Worm (Caenorhabditis elegans): ENCODE results near the gene rbm-39.
A peak's percentile ranks its signal among the peaks of the same experiment; 100 is the strongest.

Gene rbm-39

DNA sequence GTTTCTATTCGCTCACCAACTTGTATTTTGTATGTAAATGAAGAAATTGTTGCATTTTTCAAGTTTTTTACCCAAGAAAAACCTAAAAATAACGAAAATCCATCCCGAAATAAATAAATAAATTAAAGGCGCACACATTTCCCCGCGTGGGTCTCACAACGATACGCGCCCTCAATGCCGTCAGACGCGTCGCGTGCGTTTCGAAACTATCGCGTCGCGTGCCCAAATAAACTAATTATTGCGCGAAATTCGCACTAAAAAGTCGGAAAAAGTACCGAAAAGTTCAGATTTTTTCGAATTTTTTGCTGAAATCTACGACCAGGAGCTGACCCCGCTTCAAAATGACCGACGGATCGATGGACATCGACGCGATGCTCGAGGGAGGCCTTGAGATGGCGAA lies at the start of gene rbm-39:
Gene rbm-39 (plus strand): TSS at position 178 of the 400 bp plus-strand sequence.
- TF ChIP-seq fkh-2 (tag; optimal IDR thresholded peaks at IDR 0.05) (no peak), lin-39 (tag; optimal IDR thresholded peaks at IDR 0.05) (peak; percentile 95), lin-15B (tag; optimal IDR thresholded peaks at IDR 0.05) (peak; percentile 93), nhr-76 (tag; optimal IDR thresholded peaks at IDR 0.05) (no peak), nhr-67 (tag; optimal IDR thresholded peaks at IDR 0.05) (no peak), skn-1 (tag; optimal IDR thresholded peaks at IDR 0.05) (peak; percentile 87), eor-1 (tag; optimal IDR thresholded peaks at IDR 0.05) (no peak), nhr-43 (tag; optimal IDR thresholded peaks at IDR 0.05; ENCODE audit: poor library complexity, severe bottlenecking) (no peak), ceh-9 (tag; optimal IDR thresholded peaks at IDR 0.05) (no peak), egl-5 (tag; optimal IDR thresholded peaks at IDR 0.05) (peak; percentile 99), nhr-237 (tag; optimal IDR thresholded peaks at IDR 0.05) (no peak), egl-27 (tag; optimal IDR thresholded peaks at IDR 0.05) (no peak), ZK546.5 (tag; optimal IDR thresholded peaks at IDR 0.05) (no peak), mdl-1 (tag; optimal IDR thresholded peaks at IDR 0.05) (peak; percentile 26), ztf-4 (tag; optimal IDR thresholded peaks at IDR 0.05) (peak; percentile 56), nhr-28 (tag; optimal IDR thresholded peaks at IDR 0.05) (no peak), pqm-1 (tag; optimal IDR thresholded peaks at IDR 0.05) (peak; percentile 3), ama-1 (optimal IDR thresholded peaks at IDR 0.05) (peak; percentile 94), unc-39 (tag; optimal IDR thresholded peaks at IDR 0.05) (no peak), elt-2 (tag; optimal IDR thresholded peaks at IDR 0.05) (peak; percentile 54), unc-62 (GFP tag; optimal IDR thresholded peaks at IDR 0.05) (no peak), ceh-28 (tag; optimal IDR thresholded peaks at IDR 0.05) (peak; percentile 24), ztf-11 (tag; optimal IDR thresholded peaks at IDR 0.05) (no peak), fos-1 (tag; optimal IDR thresholded peaks at IDR 0.05) (no peak), daf-12 (tag; optimal IDR thresholded peaks at IDR 0.05) (no peak), pha-4 (tag; optimal IDR thresholded peaks at IDR 0.05) (peak; percentile 95), sea-2 (GFP tag; optimal IDR thresholded peaks at IDR 0.05) (no peak), tbx-2 (tag; optimal IDR thresholded peaks at IDR 0.05) (peak; percentile 21), nhr-25 (tag; optimal IDR thresholded peaks at IDR 0.05) (peak; percentile 71), ceh-16 (tag; optimal IDR thresholded peaks at IDR 0.05) (no peak), snpc-4 (tag; optimal IDR thresholded peaks at IDR 0.05) (peak; percentile 70), R02D3.7 (tag; optimal IDR thresholded peaks at IDR 0.05) (peak; percentile 66), hmg-11 (tag; optimal IDR thresholded peaks at IDR 0.05) (peak; percentile 63), nhr-77 (tag; optimal IDR thresholded peaks at IDR 0.05) (no peak), ceh-82 (tag; optimal IDR thresholded peaks at IDR 0.05) (no peak), nhr-11 (tag; optimal IDR thresholded peaks at IDR 0.05) (no peak), nfya-1 (tag; optimal IDR thresholded peaks at IDR 0.05; ENCODE audit: insufficient read depth) (peak; percentile 86), elt-1 (tag; optimal IDR thresholded peaks at IDR 0.05) (no peak), lsy-12 (tag; optimal IDR thresholded peaks at IDR 0.05) (peak; percentile 63), nhr-12 (tag; optimal IDR thresholded peaks at IDR 0.05) (no peak), fkh-10 (GFP tag; optimal IDR thresholded peaks at IDR 0.05) (peak; percentile 35), nhr-23 (tag; optimal IDR thresholded peaks at IDR 0.05) (peak; percentile 84), elt-3 (tag; optimal IDR thresholded peaks at IDR 0.05) (no peak), mml-1 (tag; optimal IDR thresholded peaks at IDR 0.05) (no peak), jun-1 (tag; optimal IDR thresholded peaks at IDR 0.05) (peak; percentile 54), zag-1 (tag; optimal IDR thresholded peaks at IDR 0.05) (no peak), aly-2 (tag; optimal IDR thresholded peaks at IDR 0.05) (no peak)

DNA sequence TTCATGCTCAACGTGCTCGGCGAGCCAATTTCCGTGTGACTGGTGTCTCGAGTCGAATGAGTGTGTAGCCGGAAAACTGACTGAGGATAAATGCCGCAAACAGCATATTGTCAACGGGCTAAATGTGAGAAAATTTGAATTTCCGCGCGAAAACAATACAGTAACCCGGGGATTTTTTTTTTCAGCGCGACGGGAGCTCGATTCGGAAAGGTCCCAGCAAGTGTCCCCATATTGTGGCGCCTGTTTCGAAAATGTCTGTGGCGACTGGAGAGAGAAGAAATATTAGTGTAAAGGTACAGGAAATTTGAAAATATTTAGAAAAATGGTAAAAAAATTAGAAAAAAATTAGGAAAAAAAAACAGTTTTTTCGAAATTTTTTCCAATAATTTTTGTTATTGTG lies 41.3 kb upstream of the rbm-39 start:
- no peak for TF ChIP-seq egl-27 (tag; optimal IDR thresholded peaks at IDR 0.05)
- no peak for TF ChIP-seq hmg-11 (tag; optimal IDR thresholded peaks at IDR 0.05)
- no peak for TF ChIP-seq pha-4 (tag; optimal IDR thresholded peaks at IDR 0.05)
- no peak for TF ChIP-seq zag-1 (tag; optimal IDR thresholded peaks at IDR 0.05)
- TF ChIP-seq fkh-10 (GFP tag; optimal IDR thresholded peaks at IDR 0.05) = no peak
- no peak for TF ChIP-seq snpc-4 (tag; optimal IDR thresholded peaks at IDR 0.05)
- no peak for TF ChIP-seq unc-62 (GFP tag; optimal IDR thresholded peaks at IDR 0.05)
- TF ChIP-seq skn-1 (tag; optimal IDR thresholded peaks at IDR 0.05) = no peak
- TF ChIP-seq nhr-23 (tag; optimal IDR thresholded peaks at IDR 0.05) = no peak
- TF ChIP-seq ztf-4 (tag; optimal IDR thresholded peaks at IDR 0.05) = no peak
- no peak for TF ChIP-seq ztf-11 (tag; optimal IDR thresholded peaks at IDR 0.05)
- TF ChIP-seq daf-12 (tag; optimal IDR thresholded peaks at IDR 0.05) = no peak
- no peak for TF ChIP-seq nhr-43 (tag; optimal IDR thresholded peaks at IDR 0.05; ENCODE audit: poor library complexity, severe bottlenecking)
- no peak for TF ChIP-seq pqm-1 (tag; optimal IDR thresholded peaks at IDR 0.05)

Data from whole organism, L3 larva.